Worm (Caenorhabditis elegans): ENCODE results near the gene Y46G5A.23.
A peak's percentile ranks its signal among the peaks of the same experiment; 100 is the strongest.

Gene Y46G5A.23

ce11 chrII:12799927-12800522, 28.7 kb downstream of the Y46G5A.23 start (continued):
- TF ChIP-seq nhr-77 (tag; optimal IDR thresholded peaks at IDR 0.05), result no peak
- no peak for TF ChIP-seq sptf-1 (tag; optimal IDR thresholded peaks at IDR 0.05)
- TF ChIP-seq aha-1 (tag; optimal IDR thresholded peaks at IDR 0.05), result no peak
- no peak for TF ChIP-seq elt-2 (tag; optimal IDR thresholded peaks at IDR 0.05)
- no peak for TF ChIP-seq hpl-2 (GFP tag; optimal IDR thresholded peaks at IDR 0.05)
- TF ChIP-seq fkh-10 (GFP tag; optimal IDR thresholded peaks at IDR 0.05), result no peak
- TF ChIP-seq nhr-76 (tag; optimal IDR thresholded peaks at IDR 0.05), result no peak
- peak; percentile 53 for TF ChIP-seq unc-130 (tag; optimal IDR thresholded peaks at IDR 0.05)
- TF ChIP-seq ztf-11 (tag; optimal IDR thresholded peaks at IDR 0.05), result no peak
- TF ChIP-seq isw-1 (GFP tag; IDR thresholded peaks at IDR 0.05), result no peak
- no peak for TF ChIP-seq zag-1 (tag; optimal IDR thresholded peaks at IDR 0.05)
- TF ChIP-seq ceh-88 (GFP tag; IDR thresholded peaks at IDR 0.05), result no peak
- no peak for TF ChIP-seq lin-13 (GFP tag; optimal IDR thresholded peaks at IDR 0.05)
- no peak for TF ChIP-seq skn-1 (tag; optimal IDR thresholded peaks at IDR 0.05)
- peak; percentile 63 for TF ChIP-seq tbx-2 (tag; optimal IDR thresholded peaks at IDR 0.05)
- peak; percentile 14 to 36 for TF ChIP-seq lin-35 (GFP tag; optimal IDR thresholded peaks at IDR 0.05)
- TF ChIP-seq lin-39 (tag; optimal IDR thresholded peaks at IDR 0.05), result no peak
- TF ChIP-seq nhr-90 (tag; optimal IDR thresholded peaks at IDR 0.05; ENCODE audit: poor library complexity), result peak; percentile 6
- peak in 2 of 6 experiments; percentile 21 to 32 for TF ChIP-seq elt-3 (tag; optimal IDR thresholded peaks at IDR 0.05)
- no peak for TF ChIP-seq egl-13 (tag; optimal IDR thresholded peaks at IDR 0.05)
- no peak for TF ChIP-seq ceh-63 (GFP tag; optimal IDR thresholded peaks at IDR 0.05)
- TF ChIP-seq swsn-7 (tag; optimal IDR thresholded peaks at IDR 0.05), result peak; percentile 3
- TF ChIP-seq irx-1 (tag; optimal IDR thresholded peaks at IDR 0.05), result peak; percentile 51
- TF ChIP-seq blmp-1 (tag; optimal IDR thresholded peaks at IDR 0.05), result peak; percentile 65
- no peak for TF ChIP-seq pqm-1 (tag; optimal IDR thresholded peaks at IDR 0.05)
- TF ChIP-seq hlh-17 (GFP tag; optimal IDR thresholded peaks at IDR 0.05; ENCODE audit: borderline replicate concordance), result no peak
- TF ChIP-seq ama-1 (optimal IDR thresholded peaks at IDR 0.05), result no peak
- TF ChIP-seq egl-27 (tag; optimal IDR thresholded peaks at IDR 0.05), result no peak
- no peak for TF ChIP-seq mef-2 (tag; optimal IDR thresholded peaks at IDR 0.05)
- peak; percentile 38 to 74 (median 53) for TF ChIP-seq dpl-1 (GFP tag; optimal IDR thresholded peaks at IDR 0.05)
- no peak for TF ChIP-seq xbp-1 (tag; optimal IDR thresholded peaks at IDR 0.05)
- peak; percentile 75 for TF ChIP-seq nhr-11 (tag; optimal IDR thresholded peaks at IDR 0.05)

- TF ChIP-seq nhr-47 (tag; optimal IDR thresholded peaks at IDR 0.05), result no peak
- no peak for TF ChIP-seq lin-39 (tag; optimal IDR thresholded peaks at IDR 0.05)
- no peak for TF ChIP-seq mab-9 (GFP tag; IDR thresholded peaks at IDR 0.05)
- no peak for TF ChIP-seq nhr-19 (GFP tag; conservative IDR thresholded peaks at IDR 0.05)
- TF ChIP-seq lin-35 (GFP tag; optimal IDR thresholded peaks at IDR 0.05), result no peak
- no peak for TF ChIP-seq C04F5.9 (tag; optimal IDR thresholded peaks at IDR 0.05)
- TF ChIP-seq hlh-17 (GFP tag; optimal IDR thresholded peaks at IDR 0.05; ENCODE audit: borderline replicate concordance), result no peak
- no peak for TF ChIP-seq zag-1 (tag; optimal IDR thresholded peaks at IDR 0.05)
- no peak for TF ChIP-seq dsc-1 (tag; optimal IDR thresholded peaks at IDR 0.05)
- TF ChIP-seq sox-4 (tag; optimal IDR thresholded peaks at IDR 0.05), result no peak
- TF ChIP-seq ets-5 (GFP tag; IDR thresholded peaks at IDR 0.05), result no peak
Observed at ce11 chrII:12799364-12799763, 29.4 kb downstream of the Y46G5A.23 start.

ce11 chrII:12798814-12799213, 29.9 kb downstream of the Y46G5A.23 start:
- TF ChIP-seq alr-1 (tag; optimal IDR thresholded peaks at IDR 0.05; ENCODE audit: borderline replicate concordance) (no peak), nhr-76 (tag; optimal IDR thresholded peaks at IDR 0.05) (no peak), lin-39 (tag; optimal IDR thresholded peaks at IDR 0.05) (peak; percentile 43), tbx-2 (tag; optimal IDR thresholded peaks at IDR 0.05) (peak; percentile 85), snpc-4 (tag; optimal IDR thresholded peaks at IDR 0.05) (peak; percentile 59), ceh-82 (tag; optimal IDR thresholded peaks at IDR 0.05) (peak in 2 of 3 experiments; percentile 4 to 47), zag-1 (tag; optimal IDR thresholded peaks at IDR 0.05) (no peak), nhr-19 (GFP tag; conservative IDR thresholded peaks at IDR 0.05) (peak; percentile 94), nhr-90 (tag; optimal IDR thresholded peaks at IDR 0.05; ENCODE audit: poor library complexity) (peak; percentile 94), C34B4.2 (tag; optimal IDR thresholded peaks at IDR 0.05) (no peak), fkh-10 (GFP tag; optimal IDR thresholded peaks at IDR 0.05) (no peak), xbp-1 (tag; optimal IDR thresholded peaks at IDR 0.05) (peak; percentile 75), nhr-20 (tag; optimal IDR thresholded peaks at IDR 0.05) (peak; percentile 94), egl-27 (tag; optimal IDR thresholded peaks at IDR 0.05) (peak in 1 of 2 experiments; percentile 80), efl-1 (optimal IDR thresholded peaks at IDR 0.05) (peak; percentile 67 to 69), efl-1 (GFP tag; optimal IDR thresholded peaks at IDR 0.05 in 1 of 2) (peak; percentile 53 to 95), zip-4 (GFP tag; optimal IDR thresholded peaks at IDR 0.05) (no peak), sox-4 (tag; optimal IDR thresholded peaks at IDR 0.05) (no peak), blmp-1 (tag; optimal IDR thresholded peaks at IDR 0.05) (peak; percentile 45), elt-3 (tag; optimal IDR thresholded peaks at IDR 0.05) (peak in 4 of 6 experiments; percentile 60 to 92 (median 78)), nhr-47 (tag; optimal IDR thresholded peaks at IDR 0.05) (peak; percentile 87), mep-1 (tag; optimal IDR thresholded peaks at IDR 0.05) (peak; percentile 57)

All from whole organism, L1 larva.